Fruit fly (Drosophila melanogaster): ENCODE results near the gene CG1789.
A peak's percentile ranks its signal among the peaks of the same experiment; 100 is the strongest.

Gene CG1789

dm6 chrX:8709234-8709843 is 11.0 kb upstream of the CG1789 start, which contains the start of gene Hexo2 (continued):
- TF ChIP-seq Gug (GFP tag; IDR thresholded peaks at IDR 0.05) (peak; percentile 97), Blimp-1 (GFP tag; optimal IDR thresholded peaks at IDR 0.05) (peak; percentile 92), CG33557 (GFP tag; optimal IDR thresholded peaks at IDR 0.05) (peak; percentile 46), jing (GFP tag; optimal IDR thresholded peaks at IDR 0.05) (peak; percentile 93), pho (GFP tag; optimal IDR thresholded peaks at IDR 0.05) (peak; percentile 76), eyg (GFP tag; optimal IDR thresholded peaks at IDR 0.05) (peak; percentile 88), wek (GFP tag; optimal IDR thresholded peaks at IDR 0.05) (peak; percentile 84), gcm (GFP tag; optimal IDR thresholded peaks at IDR 0.05) (peak; percentile 85), gce (GFP tag; IDR thresholded peaks at IDR 0.05) (peak; percentile 95; the same call in 2 of the 3 replicates), Mrtf (GFP tag; IDR thresholded peaks at IDR 0.05) (peak; percentile 95), CG2712 (tag; optimal IDR thresholded peaks at IDR 0.05) (peak; percentile 94), tio (GFP tag; optimal IDR thresholded peaks at IDR 0.05) (peak; percentile 83), HmgD (GFP tag; optimal IDR thresholded peaks at IDR 0.05) (peak; percentile 85), Adf1 (GFP tag; IDR thresholded peaks at IDR 0.05) (no peak), gfzf (GFP tag; optimal IDR thresholded peaks at IDR 0.05) (peak; percentile 5), Hey (tag; optimal IDR thresholded peaks at IDR 0.05) (peak; percentile 47), unc-4 (GFP tag; IDR thresholded peaks at IDR 0.05; ENCODE audit: partially characterized antibody) (no peak), Hmx (GFP tag; optimal IDR thresholded peaks at IDR 0.05) (peak; percentile 52), CG7786 (GFP tag; optimal IDR thresholded peaks at IDR 0.05) (peak; percentile 88), CG12942 (GFP tag; optimal IDR thresholded peaks at IDR 0.05) (peak; percentile 94), CG43689 (GFP tag; IDR thresholded peaks at IDR 0.05) (peak; percentile 88), CG4328 (GFP tag; optimal IDR thresholded peaks at IDR 0.05) (peak; percentile 63), CG3838 (GFP tag; optimal IDR thresholded peaks at IDR 0.05) (peak; percentile 82), trh (GFP tag; optimal IDR thresholded peaks at IDR 0.05) (peak; percentile 72), Sox100B (GFP tag; optimal IDR thresholded peaks at IDR 0.05) (peak; percentile 89), ato (GFP tag; IDR thresholded peaks at IDR 0.05; ENCODE audit: partially characterized antibody) (no peak), sim (GFP tag; IDR thresholded peaks at IDR 0.05) (peak; percentile 93), bab2 (GFP tag; optimal IDR thresholded peaks at IDR 0.05) (peak; percentile 92), toy (GFP tag; IDR thresholded peaks at IDR 0.05) (peak; percentile 63; the same call in 1 of the 2 replicates), ewg (GFP tag; optimal IDR thresholded peaks at IDR 0.05) (peak; percentile 93), CG5953 (GFP tag; IDR thresholded peaks at IDR 0.05) (peak; percentile 97), ttk (GFP tag; IDR thresholded peaks at IDR 0.05) (peak; percentile 98), CG12104 (GFP tag; optimal IDR thresholded peaks at IDR 0.05) (peak; percentile 84), Awh (GFP tag; IDR thresholded peaks at IDR 0.05) (peak; percentile 96), zen2 (GFP tag; IDR thresholded peaks at IDR 0.05; ENCODE audit: partially characterized antibody) (no peak), wdn (GFP tag; IDR thresholded peaks at IDR 0.05) (peak; percentile 86), CG10147 (GFP tag; optimal IDR thresholded peaks at IDR 0.05) (peak; percentile 75), chinmo (GFP tag; IDR thresholded peaks at IDR 0.05; ENCODE audit: partially characterized antibody) (0 out of 4 replicates have a peak, but pooled peaks have one; percentile 48), phol (tag; optimal IDR thresholded peaks at IDR 0.05) (peak; percentile 93), bowl (GFP tag; IDR thresholded peaks at IDR 0.05) (peak; percentile 91), tll (GFP tag; optimal IDR thresholded peaks at IDR 0.05) (no peak), Jarid2 (GFP tag; optimal IDR thresholded peaks at IDR 0.05) (peak; percentile 57), otp (GFP tag; IDR thresholded peaks at IDR 0.05) (peak; percentile 96), kni (GFP tag; optimal IDR thresholded peaks at IDR 0.05) (peak; percentile 59), Ptx1 (GFP tag; IDR thresholded peaks at IDR 0.05) (peak; percentile 96), Sry-δ (GFP tag; optimal IDR thresholded peaks at IDR 0.05) (peak; percentile 66), cas (GFP tag; IDR thresholded peaks at IDR 0.05) (peak; percentile 73; the same call in 1 of the 2 replicates), onecut (GFP tag; IDR thresholded peaks at IDR 0.05) (peak; percentile 93), CG3281 (GFP tag; optimal IDR thresholded peaks at IDR 0.05) (peak; percentile 73), B-H1 (GFP tag; IDR thresholded peaks at IDR 0.05) (peak; percentile 94)

Data from whole organism, embryonic.